Fruit fly (Drosophila melanogaster) whole organism, prepupa: ENCODE data around the gene MFS3.

Experiments
- Blimp-1 ChIP-seq: fragments of 200-800 bp; sonication (Bioruptor generic); optimal IDR thresholded peaks from 3 replicates; lab custom pipeline; 2017; ENCODE audit warnings: missing biosample characterization, missing genetic modification characterization, mild to moderate bottlenecking, moderate library complexity, missing genetic modification reagents
- CG10631 ChIP-seq: fragments of 200-800 bp; sonication (Bioruptor generic); optimal IDR thresholded peaks from 2 replicates; lab custom pipeline; 2016; ENCODE audit warnings: missing biosample characterization, missing genetic modification characterization
- CG10669 ChIP-seq: fragments of 200-800 bp; sonication (Bioruptor generic); optimal IDR thresholded peaks from 3 replicates; lab custom pipeline; 2018; ENCODE audit warnings: missing biosample characterization, mild to moderate bottlenecking, missing genetic modification characterization, moderate library complexity
- CG11762 ChIP-seq: fragments of 200-800 bp; sonication (Bioruptor generic); optimal IDR thresholded peaks from 3 replicates; lab custom pipeline; 2016; ENCODE audit warnings: missing biosample characterization, missing genetic modification characterization; ENCODE audit not compliant: insufficient read depth
- CG11902 ChIP-seq: fragments of 200-800 bp; sonication (Bioruptor generic); optimal IDR thresholded peaks from 3 replicates; lab custom pipeline; 2016; ENCODE audit warnings: missing biosample characterization, missing genetic modification characterization
- CG1621 ChIP-seq: fragments of 200-800 bp; sonication (Bioruptor generic); optimal IDR thresholded peaks from 3 replicates; lab custom pipeline; 2018; ENCODE audit warnings: missing biosample characterization, mild to moderate bottlenecking, missing genetic modification characterization
- CG16779 ChIP-seq: fragments of 200-800 bp; sonication (Bioruptor generic); optimal IDR thresholded peaks from 3 replicates; lab custom pipeline; 2017; ENCODE audit warnings: missing biosample characterization, mild to moderate bottlenecking, missing genetic modification characterization
- CG3032 ChIP-seq: fragments of 200-800 bp; optimal IDR thresholded peaks from 2 replicates; lab custom pipeline; 2019; ENCODE audit warnings: missing biosample characterization, mild to moderate bottlenecking, missing genetic modification characterization, moderate library complexity
- CG31627 ChIP-seq: fragments of 200-800 bp; sonication (Bioruptor generic); optimal IDR thresholded peaks from 3 replicates; lab custom pipeline; 2016; ENCODE audit warnings: missing biosample characterization, missing genetic modification characterization
- CG32006 ChIP-seq: fragments of 200-800 bp; sonication (Bioruptor generic); optimal IDR thresholded peaks from 3 replicates; lab custom pipeline; 2017; ENCODE audit warnings: missing biosample characterization, mild to moderate bottlenecking, missing genetic modification characterization
- CG3919 ChIP-seq: fragments of 200-800 bp; sonication (Bioruptor generic); optimal IDR thresholded peaks from 3 replicates; lab custom pipeline; 2016; ENCODE audit warnings: missing biosample characterization, missing genetic modification characterization
- CG6163 ChIP-seq: fragments of 200-800 bp; sonication (Bioruptor generic); IDR thresholded peaks from 3 replicates; pipeline ENCODE4 v1.3.6; 2022; ENCODE audit warnings: missing biosample characterization, missing genetic modification characterization
- CG6808 ChIP-seq: fragments of 200-800 bp; sonication (Bioruptor generic); optimal IDR thresholded peaks from 3 replicates; lab custom pipeline; 2017; ENCODE audit warnings: missing biosample characterization, missing genetic modification characterization, mild to moderate bottlenecking, moderate library complexity, missing genetic modification reagents
- CG6854 ChIP-seq: fragments of 200-800 bp; sonication (Bioruptor generic); optimal IDR thresholded peaks from 2 replicates; lab custom pipeline; 2017; ENCODE audit warnings: missing biosample characterization, mild to moderate bottlenecking, missing genetic modification characterization
- CG8319 ChIP-seq: fragments of 200-800 bp; sonication (Bioruptor generic); optimal IDR thresholded peaks from 3 replicates; lab custom pipeline; 2016; ENCODE audit warnings: missing biosample characterization, missing genetic modification characterization
- CG8632 ChIP-seq: fragments of 200-800 bp; sonication (Bioruptor generic); optimal IDR thresholded peaks from 3 replicates; lab custom pipeline; 2016; ENCODE audit warnings: missing biosample characterization, missing genetic modification characterization
- CG9139 ChIP-seq: fragments of 200-800 bp; sonication (Bioruptor generic); optimal IDR thresholded peaks from 3 replicates; lab custom pipeline; 2017; ENCODE audit warnings: missing biosample characterization, mild to moderate bottlenecking, missing genetic modification characterization
- Eip75B ChIP-seq: fragments of 200-800 bp; sonication (Bioruptor generic); optimal IDR thresholded peaks from 3 replicates; lab custom pipeline; 2016; ENCODE audit warnings: missing biosample characterization, missing genetic modification characterization
- Eip93F ChIP-seq: fragments of 200-800 bp; sonication (Bioruptor generic); optimal IDR thresholded peaks from 2 replicates; lab custom pipeline; 2016; ENCODE audit warnings: missing biosample characterization, mild to moderate bottlenecking, missing genetic modification characterization
- Ets96B ChIP-seq: fragments of 200-800 bp; optimal IDR thresholded peaks from 2 replicates; lab custom pipeline; 2019; ENCODE audit warnings: missing biosample characterization, mild to moderate bottlenecking, missing genetic modification characterization, moderate library complexity
- Lpt ChIP-seq: fragments of 200-800 bp; sonication (Bioruptor generic); optimal IDR thresholded peaks from 3 replicates; lab custom pipeline; 2016; ENCODE audit warnings: missing biosample characterization, missing genetic modification characterization
- Met ChIP-seq: fragments of 200-800 bp; sonication (Bioruptor generic); optimal IDR thresholded peaks from 3 replicates; lab custom pipeline; 2016; ENCODE audit warnings: missing biosample characterization, missing genetic modification characterization
- OdsH ChIP-seq: fragments of 200-800 bp; sonication (Bioruptor generic); optimal IDR thresholded peaks from 3 replicates; lab custom pipeline; 2016; ENCODE audit warnings: missing biosample characterization, missing genetic modification characterization
- Sox102F ChIP-seq: fragments of 200-800 bp; sonication (Bioruptor generic); optimal IDR thresholded peaks from 2 replicates; lab custom pipeline; 2016; ENCODE audit warnings: missing biosample characterization, mild to moderate bottlenecking, missing genetic modification characterization
- Sox15 ChIP-seq: fragments of 200-800 bp; sonication (Bioruptor generic); optimal IDR thresholded peaks from 3 replicates; lab custom pipeline; 2016; ENCODE audit warnings: missing biosample characterization, missing genetic modification characterization
- achi ChIP-seq: fragments of 200-800 bp; sonication (Bioruptor generic); optimal IDR thresholded peaks from 3 replicates; lab custom pipeline; 2016; ENCODE audit warnings: missing biosample characterization, missing genetic modification characterization
- dac ChIP-seq: fragments of 200-800 bp; sonication (Bioruptor generic); optimal IDR thresholded peaks from 2 replicates; lab custom pipeline; 2017; ENCODE audit warnings: missing biosample characterization, mild to moderate bottlenecking, missing genetic modification characterization
- dsx ChIP-seq: fragments of 200-800 bp; optimal IDR thresholded peaks from 3 replicates; lab custom pipeline; 2019; ENCODE audit warnings: missing biosample characterization, mild to moderate bottlenecking, missing genetic modification characterization, moderate library complexity; ENCODE audit not compliant: poor library complexity, severe bottlenecking
- eg ChIP-seq: fragments of 200-800 bp; sonication (Bioruptor generic); IDR thresholded peaks from 3 replicates; pipeline ENCODE4 v1.3.6; 2022; ENCODE audit warnings: missing biosample characterization, missing genetic modification characterization
- esn ChIP-seq: fragments of 200-800 bp; sonication (Bioruptor generic); optimal IDR thresholded peaks from 2 replicates; lab custom pipeline; 2016; ENCODE audit warnings: missing biosample characterization, mild to moderate bottlenecking, missing genetic modification characterization, moderate library complexity
- fd85E ChIP-seq: fragments of 200-800 bp; sonication (Bioruptor generic); optimal IDR thresholded peaks from 3 replicates; lab custom pipeline; 2016; ENCODE audit warnings: missing biosample characterization, missing genetic modification characterization
- fkh ChIP-seq: fragments of 200-800 bp; sonication (Bioruptor generic); optimal IDR thresholded peaks from 3 replicates; lab custom pipeline; 2017; ENCODE audit warnings: missing biosample characterization, mild to moderate bottlenecking, missing genetic modification characterization, moderate library complexity
- lz ChIP-seq: fragments of 200-800 bp; sonication (Bioruptor generic); optimal IDR thresholded peaks from 3 replicates; lab custom pipeline; 2016; ENCODE audit warnings: missing biosample characterization, missing genetic modification characterization
- net ChIP-seq: fragments of 200-800 bp; sonication (Bioruptor generic); optimal IDR thresholded peaks from 3 replicates; lab custom pipeline; 2016; ENCODE audit warnings: missing biosample characterization, missing genetic modification characterization
- pdm3 ChIP-seq: fragments of 200-800 bp; sonication (Bioruptor generic); optimal IDR thresholded peaks from 3 replicates; lab custom pipeline; 2016; ENCODE audit warnings: missing biosample characterization, missing genetic modification characterization
- spab ChIP-seq: fragments of 200-800 bp; sonication (Bioruptor generic); optimal IDR thresholded peaks from 2 replicates; lab custom pipeline; 2017; ENCODE audit warnings: missing biosample characterization, mild to moderate bottlenecking, missing genetic modification characterization, missing genetic modification reagents
- svp ChIP-seq: fragments of 200-800 bp; sonication (Bioruptor generic); peaks from one replicate; lab custom pipeline; 2016; ENCODE audit warnings: missing biosample characterization, missing genetic modification characterization

MFS3 gene

DNA sequence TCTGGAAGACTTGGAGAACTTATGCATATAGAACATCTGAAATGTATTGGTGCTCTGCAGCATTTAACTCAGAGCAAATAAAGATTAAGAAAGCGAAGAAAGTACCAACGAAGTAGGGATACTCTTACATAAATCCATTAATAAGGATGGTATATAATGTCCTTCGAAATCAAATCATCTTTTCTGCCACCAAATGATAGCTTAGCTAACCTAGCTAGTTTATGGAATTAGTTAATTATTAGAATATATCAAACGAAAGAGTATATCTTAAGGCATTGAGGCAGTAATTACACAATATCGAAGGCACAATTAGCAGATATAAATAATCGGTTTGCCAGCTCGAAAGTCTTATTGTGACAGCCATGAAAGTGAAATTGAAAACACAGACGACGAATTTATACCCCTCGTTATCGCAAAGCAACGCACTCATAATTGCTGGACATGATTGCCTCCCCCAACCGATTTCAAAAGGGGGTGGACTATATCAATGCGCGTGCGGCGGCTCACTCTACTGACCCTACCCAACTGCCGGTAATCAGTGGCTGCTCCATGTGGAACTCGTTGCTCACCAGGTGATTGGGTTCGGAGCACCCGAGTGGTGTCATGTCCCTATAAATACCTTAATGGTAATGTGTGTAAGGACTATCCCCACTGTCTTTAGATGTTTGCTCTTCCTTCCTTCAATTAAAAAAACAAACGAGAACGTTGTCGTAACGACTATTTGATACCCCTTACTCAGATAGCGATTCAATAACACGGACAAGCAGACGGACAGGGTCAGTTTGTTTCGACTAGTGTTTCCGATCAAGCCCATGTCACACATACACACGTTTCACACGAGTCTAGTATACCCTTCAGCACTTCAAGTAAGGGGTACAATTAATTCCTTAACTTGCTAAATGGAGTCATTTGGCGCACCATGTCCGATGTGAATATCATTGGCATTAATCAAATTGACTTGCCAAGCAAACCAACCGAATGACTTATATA, 1.7 kb downstream of the MFS3 start (continued):
- TF ChIP-seq Ets96B (peak; percentile 68), CG1621 (tag; lab: Kevin White, UChicago) (peak; percentile 52), dsx (GFP tag; lab: Kevin White, UChicago) (peak; percentile 70), CG10631 (GFP tag; lab: Kevin White, UChicago) (peak; percentile 62), CG6163 (peak; percentile 73), net (GFP tag; lab: Kevin White, UChicago) (peak; percentile 55), CG8319 (GFP tag; lab: Kevin White, UChicago) (peak; percentile 58), pdm3 (GFP tag; lab: Kevin White, UChicago) (peak; percentile 83), CG3032 (tag; lab: Kevin White, UChicago) (peak; percentile 69), Sox102F (peak; percentile 91), fkh (GFP tag; lab: Kevin White, UChicago) (no peak), spab (GFP tag; lab: Kevin White, UChicago) (peak; percentile 45), CG3919 (GFP tag; lab: Kevin White, UChicago) (peak; percentile 78), Blimp-1 (GFP tag; lab: Kevin White, UChicago) (peak; percentile 84), CG32006 (GFP tag; lab: Kevin White, UChicago) (peak; percentile 61), CG11762 (GFP tag; lab: Kevin White, UChicago) (peak; percentile 49), CG16779 (tag; lab: Kevin White, UChicago) (no peak), achi (GFP tag; lab: Kevin White, UChicago) (peak; percentile 74), CG8632 (peak; percentile 69), Eip93F (peak; percentile 93), CG11902 (GFP tag; lab: Kevin White, UChicago) (peak; percentile 65), OdsH (GFP tag; lab: Kevin White, UChicago) (peak; percentile 82), fd85E (GFP tag; lab: Kevin White, UChicago) (no peak), esn (GFP tag; lab: Kevin White, UChicago) (peak; percentile 94), Eip75B (GFP tag; lab: Kevin White, UChicago) (peak; percentile 81)

DNA sequence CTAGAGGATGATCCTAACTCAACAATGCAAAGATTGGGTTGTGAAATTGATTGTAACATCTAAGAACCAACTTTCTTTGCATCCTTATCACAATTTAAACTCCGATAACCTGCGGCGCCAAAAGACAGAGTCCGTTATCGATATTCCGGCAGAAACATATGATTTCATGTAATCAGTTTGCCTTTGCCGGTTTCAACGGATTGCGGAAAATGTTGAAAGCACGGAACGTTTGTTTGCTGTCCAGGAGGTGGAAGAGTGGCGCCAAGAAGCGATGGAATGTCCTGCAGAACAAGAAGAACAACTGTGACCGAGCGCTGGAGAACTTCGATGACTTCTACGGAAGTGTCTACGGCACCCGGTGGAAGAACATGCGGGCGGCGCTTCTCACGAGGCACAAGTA, 4.7 kb downstream of the MFS3 start:
- TF ChIP-seq CG31627 = no peak
- peak; percentile 95 for TF ChIP-seq CG1621 (tag; lab: Kevin White, UChicago)

DNA sequence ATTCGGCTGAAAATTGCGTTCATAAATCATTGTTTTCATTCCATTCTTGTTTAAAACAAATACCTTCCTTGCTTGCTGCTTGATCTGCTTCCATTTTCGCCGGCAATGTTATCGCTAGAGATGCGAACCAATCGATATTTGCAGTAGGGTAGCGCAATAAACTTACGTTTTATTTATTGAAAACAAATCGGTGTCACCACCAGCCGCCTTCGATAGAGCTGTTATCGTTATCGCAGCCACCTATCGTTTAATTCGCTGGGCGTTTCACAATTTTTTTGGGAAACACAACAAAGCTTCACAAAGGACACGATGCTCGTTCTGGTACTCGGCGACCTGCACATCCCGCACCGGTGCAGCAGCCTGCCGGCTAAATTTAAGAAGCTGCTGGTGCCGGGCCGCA, 7.6 kb downstream of the MFS3 start, which contains the start of the genes Tfb4 and Vps29:
Tfb4 (minus strand) TSS at position 124 of the 400 bp plus-strand sequence.
Vps29 (plus strand) TSS at position 213 of the 400 bp plus-strand sequence.
- TF ChIP-seq CG3032 (tag; lab: Kevin White, UChicago) (peak; percentile 31), CG31627 (peak; percentile 48), dac (GFP tag; lab: Kevin White, UChicago) (no peak), CG10669 (GFP tag; lab: Kevin White, UChicago) (no peak), CG32006 (GFP tag; lab: Kevin White, UChicago) (no peak), Sox15 (GFP tag; lab: Kevin White, UChicago) (no peak), Met (GFP tag; lab: Kevin White, UChicago) (no peak), svp (GFP tag; lab: Kevin White, UChicago) (no peak), CG6163 (peak; percentile 78), CG9139 (GFP tag; lab: Kevin White, UChicago) (no peak), CG6854 (GFP tag; lab: Kevin White, UChicago) (no peak), fd85E (GFP tag; lab: Kevin White, UChicago) (no peak), CG6808 (GFP tag; lab: Kevin White, UChicago) (no peak), eg (GFP tag; lab: Robert Waterston, UW) (peak; percentile 58; the same call in 2 of the 3 replicates), Lpt (no peak), lz (GFP tag; lab: Kevin White, UChicago) (peak; percentile 42), esn (GFP tag; lab: Kevin White, UChicago) (peak; percentile 70)
